Worm (Caenorhabditis elegans) whole organism, young adult: ENCODE measurements around the gene scl-11.

ENCODE experiments used
- B0035.1 ChIP-seq: sonication (generic microtip); optimal IDR thresholded peaks from 2 replicates; lab custom pipeline; 2016; ENCODE audit warnings: missing genetic modification characterization, mild to moderate bottlenecking, missing compliant biosample characterization, missing genotype, missing genetic modification reagents
- B0336.3 ChIP-seq: fragments of 200-800 bp; sonication (Bioruptor generic); IDR thresholded peaks from 2 replicates; pipeline ENCODE4 v1.3.6; 2022; ENCODE audit warnings: missing genetic modification characterization, missing compliant biosample characterization
- D2030.7 ChIP-seq: fragments of 200-800 bp; sonication (Bioruptor generic); IDR thresholded peaks from 2 replicates; pipeline ENCODE4 v1.3.6; 2022; ENCODE audit warnings: missing genetic modification reagents, missing genetic modification characterization, missing compliant biosample characterization
- F33H1.4 ChIP-seq: fragments of 200-800 bp; sonication (Bioruptor generic); IDR thresholded peaks from 2 replicates; pipeline ENCODE4 v1.3.6; 2022; ENCODE audit warnings: missing genetic modification reagents, missing genetic modification characterization, missing compliant biosample characterization
- F37B4.10 ChIP-seq: fragments of 200-800 bp; sonication (Bioruptor generic); IDR thresholded peaks from 2 replicates; pipeline ENCODE4 v1.3.6; 2022; ENCODE audit warnings: missing genetic modification characterization, missing compliant biosample characterization
- F39B2.1 ChIP-seq: fragments of 200-800 bp; sonication (Bioruptor generic); IDR thresholded peaks from 2 replicates; pipeline ENCODE4 v1.3.6; 2022; ENCODE audit warnings: missing genetic modification reagents, missing genetic modification characterization, missing compliant biosample characterization
- Y53G8AR.9 ChIP-seq: fragments of 200-800 bp; sonication (Bioruptor generic); conservative IDR thresholded peaks from 2 replicates; pipeline ENCODE4 v1.3.6; 2022; ENCODE audit warnings: missing genetic modification reagents, missing genetic modification characterization, missing compliant biosample characterization
- Y56A3A.18 ChIP-seq: fragments of 200-800 bp; sonication (Bioruptor generic); IDR thresholded peaks from 2 replicates; pipeline ENCODE4 v1.3.6; 2022; ENCODE audit warnings: missing genetic modification reagents, missing genetic modification characterization, missing compliant biosample characterization
- akir-1 ChIP-seq: fragments of 200-800 bp; sonication (Bioruptor generic); optimal IDR thresholded peaks from 2 replicates; lab custom pipeline; 2018; ENCODE audit warnings: mild to moderate bottlenecking, missing genetic modification characterization, moderate library complexity, missing compliant biosample characterization
- atf-7 ChIP-seq: sonication (generic microtip); optimal IDR thresholded peaks from 2 replicates; lab custom pipeline; 2017; ENCODE audit warnings: mild to moderate bottlenecking, missing genetic modification characterization, missing compliant biosample characterization
- attf-5 ChIP-seq: fragments of 200-800 bp; sonication (Bioruptor generic); optimal IDR thresholded peaks from 2 replicates; lab custom pipeline; 2018; ENCODE audit warnings: mild to moderate bottlenecking, missing genetic modification characterization, missing compliant biosample characterization
- attf-6 ChIP-seq: fragments of 200-800 bp; sonication (Bioruptor generic); IDR thresholded peaks from 2 replicates; pipeline ENCODE4 v1.3.6; 2022; ENCODE audit warnings: missing genetic modification reagents, missing genetic modification characterization, missing compliant biosample characterization
- bed-2 ChIP-seq: fragments of 200-800 bp; sonication (Bioruptor generic); IDR thresholded peaks from 2 replicates; pipeline ENCODE4 v1.3.6; 2022; ENCODE audit warnings: missing genetic modification reagents, missing genetic modification characterization, missing compliant biosample characterization
- cebp-2 ChIP-seq: fragments of 200-800 bp; sonication (Bioruptor generic); IDR thresholded peaks from 2 replicates; pipeline ENCODE4 v1.3.6; 2022; ENCODE audit warnings: missing genetic modification characterization, missing compliant biosample characterization
- ceh-27 ChIP-seq: fragments of 200-800 bp; sonication (Bioruptor generic); optimal IDR thresholded peaks from 2 replicates; lab custom pipeline; 2018; ENCODE audit warnings: mild to moderate bottlenecking, missing genetic modification characterization, moderate library complexity, missing compliant biosample characterization
- ceh-79 ChIP-seq: sonication (generic microtip); optimal IDR thresholded peaks from 2 replicates; lab custom pipeline; 2017; ENCODE audit warnings: mild to moderate bottlenecking, missing genetic modification characterization, missing compliant biosample characterization
- ceh-91 ChIP-seq: fragments of 200-800 bp; sonication (Bioruptor generic); IDR thresholded peaks from 2 replicates; pipeline ENCODE4 v1.3.6; 2022; ENCODE audit warnings: missing genetic modification reagents, missing genetic modification characterization, missing compliant biosample characterization
- die-1 ChIP-seq: sonication (generic microtip); optimal IDR thresholded peaks from 2 replicates; lab custom pipeline; 2016; ENCODE audit warnings: missing genotype, mild to moderate bottlenecking, missing genetic modification characterization, missing compliant biosample characterization
- egl-18 ChIP-seq: fragments of 200-800 bp; sonication (Bioruptor generic); IDR thresholded peaks from 2 replicates; pipeline ENCODE4 v1.3.6; 2022; ENCODE audit warnings: missing genetic modification reagents, missing genetic modification characterization, missing compliant biosample characterization
- egrh-3 ChIP-seq: fragments of 200-800 bp; sonication (Bioruptor generic); IDR thresholded peaks from 2 replicates; pipeline ENCODE4 v1.3.6; 2022; ENCODE audit warnings: missing genetic modification reagents, missing genetic modification characterization, missing compliant biosample characterization
- ets-4 ChIP-seq: fragments of 200-800 bp; sonication (Bioruptor generic); optimal IDR thresholded peaks from 2 replicates; lab custom pipeline; 2018; ENCODE audit warnings: mild to moderate bottlenecking, missing genetic modification characterization, missing compliant biosample characterization
- him-1 ChIP-seq: sonication (generic microtip); optimal IDR thresholded peaks from 2 replicates; lab custom pipeline; 2016; ENCODE audit warnings: missing genotype, missing genetic modification reagents, missing genetic modification characterization, missing compliant biosample characterization
- hmg-20 ChIP-seq: fragments of 200-800 bp; sonication (Bioruptor generic); IDR thresholded peaks from 2 replicates; pipeline ENCODE4 v1.3.6; 2022; ENCODE audit warnings: missing genetic modification reagents, missing genetic modification characterization, missing compliant biosample characterization
- let-526 ChIP-seq: fragments of 200-800 bp; sonication (Bioruptor generic); IDR thresholded peaks from 2 replicates; pipeline ENCODE4 v1.3.6; 2022; ENCODE audit warnings: missing genetic modification reagents, missing genetic modification characterization, missing compliant biosample characterization
- let-607 ChIP-seq, 2 experiments: fragments of 200-800 bp in 1 of 2; sonication (Bioruptor generic) in 1 of 2; sonication (generic microtip) in 1 of 2; optimal IDR thresholded peaks; 2 replicates each; lab custom pipeline; 2016 to 2018; ENCODE audit warnings: mild to moderate bottlenecking in 2 of 2, missing compliant biosample characterization in 2 of 2, missing genetic modification characterization in 2 of 2, moderate library complexity in 2 of 2, missing genotype in 1 of 2
- lin-26 ChIP-seq: fragments of 200-800 bp; sonication (Bioruptor generic); IDR thresholded peaks from 2 replicates; pipeline ENCODE4 v1.3.6; 2022; ENCODE audit warnings: missing genetic modification reagents, missing genetic modification characterization, missing compliant biosample characterization
- lin-35 ChIP-seq, 3 experiments: fragments of 150-350 bp in 2 of 3; sonication (generic microtip) in 1 of 3; optimal IDR thresholded peaks; 2 replicates each; lab custom pipeline; 2014 to 2018; ENCODE audit warnings: missing biosample characterization in 3 of 3, missing genetic modification characterization in 3 of 3, missing genetic modification reagents in 3 of 3
- lin-40 ChIP-seq: sonication (generic microtip); optimal IDR thresholded peaks from 2 replicates; lab custom pipeline; 2016; ENCODE audit warnings: missing genetic modification characterization, mild to moderate bottlenecking, missing compliant biosample characterization, missing genotype, missing genetic modification reagents
- lsy-27 ChIP-seq: sonication (generic microtip); optimal IDR thresholded peaks from 2 replicates; lab custom pipeline; 2017; ENCODE audit warnings: missing genetic modification characterization, mild to moderate bottlenecking, missing compliant biosample characterization, antibody characterized with exemption, missing genotype, borderline replicate concordance; ENCODE audit not compliant: insufficient read depth
- madf-10 ChIP-seq: sonication (generic microtip); optimal IDR thresholded peaks from 2 replicates; lab custom pipeline; 2016; ENCODE audit warnings: mild to moderate bottlenecking, missing genetic modification characterization, missing compliant biosample characterization
- mel-28 ChIP-seq: sonication (generic microtip); optimal IDR thresholded peaks from 2 replicates; lab custom pipeline; 2016; ENCODE audit warnings: borderline replicate concordance, mild to moderate bottlenecking, missing genetic modification characterization, missing compliant biosample characterization
- nfya-1 ChIP-seq: sonication (generic microtip); optimal IDR thresholded peaks from 2 replicates; lab custom pipeline; 2017; ENCODE audit warnings: antibody characterized with exemption, missing compliant biosample characterization, missing genetic modification characterization, borderline replicate concordance; ENCODE audit not compliant: insufficient read depth
- nhr-90 ChIP-seq: sonication (generic microtip); optimal IDR thresholded peaks from 2 replicates; lab custom pipeline; 2016; ENCODE audit warnings: missing genotype, mild to moderate bottlenecking, missing genetic modification characterization, missing compliant biosample characterization
- pbrm-1 ChIP-seq: fragments of 200-800 bp; sonication (Bioruptor generic); IDR thresholded peaks from 2 replicates; pipeline ENCODE4 v1.3.6; 2022; ENCODE audit warnings: missing genetic modification reagents, missing genetic modification characterization, missing compliant biosample characterization
- rcor-1 ChIP-seq: fragments of 200-800 bp; sonication (Bioruptor generic); IDR thresholded peaks from 2 replicates; pipeline ENCODE4 v1.3.6; 2022; ENCODE audit warnings: missing genetic modification reagents, missing genetic modification characterization, missing compliant biosample characterization
- snpc-1.3 ChIP-seq: sonication (generic microtip); optimal IDR thresholded peaks from 2 replicates; lab custom pipeline; 2017; ENCODE audit warnings: missing genetic modification characterization, mild to moderate bottlenecking, missing compliant biosample characterization, antibody characterized with exemption, moderate library complexity, missing genotype, missing genetic modification reagents; ENCODE audit not compliant: insufficient read depth
- snpc-3.4 ChIP-seq: sonication (generic microtip); optimal IDR thresholded peaks from 2 replicates; lab custom pipeline; 2017; ENCODE audit warnings: missing genetic modification characterization, mild to moderate bottlenecking, missing compliant biosample characterization, antibody characterized with exemption, moderate library complexity, missing genotype, missing genetic modification reagents
- snpc-4 ChIP-seq, 5 experiments: fragments of 150-350 bp in 1 of 5; sonication (generic microtip) in 4 of 5; optimal IDR thresholded peaks; 2 replicates each; lab custom pipeline; 2014 to 2018; ENCODE audit warnings: missing genetic modification characterization in 5 of 5, missing biosample characterization in 3 of 5, antibody characterized with exemption in 2 of 5, mild to moderate bottlenecking in 2 of 5, missing compliant biosample characterization in 2 of 5, missing genotype in 2 of 5, moderate library complexity in 2 of 5, missing genetic modification reagents in 1 of 5
- sptf-2 ChIP-seq: fragments of 200-800 bp; sonication (Bioruptor generic); optimal IDR thresholded peaks from 2 replicates; lab custom pipeline; 2018; ENCODE audit warnings: mild to moderate bottlenecking, missing genetic modification characterization, missing compliant biosample characterization
- unc-130 ChIP-seq: sonication (generic microtip); optimal IDR thresholded peaks from 2 replicates; lab custom pipeline; 2016; ENCODE audit warnings: missing genetic modification reagents, missing genetic modification characterization, missing compliant biosample characterization
- zfh-2 ChIP-seq: fragments of 200-800 bp; sonication (Bioruptor generic); conservative IDR thresholded peaks from 2 replicates; pipeline ENCODE4 v1.3.6; 2022; ENCODE audit warnings: missing genetic modification reagents, missing genetic modification characterization, missing compliant biosample characterization
- ztf-22 ChIP-seq: fragments of 200-800 bp; sonication (Bioruptor generic); optimal IDR thresholded peaks from 2 replicates; lab custom pipeline; 2018; ENCODE audit warnings: mild to moderate bottlenecking, missing genetic modification characterization, moderate library complexity, missing compliant biosample characterization
- ztf-28 ChIP-seq: fragments of 200-800 bp; sonication (Bioruptor generic); IDR thresholded peaks from 2 replicates; pipeline ENCODE4 v1.3.6; 2022; ENCODE audit warnings: missing genetic modification reagents, missing genetic modification characterization, missing compliant biosample characterization

scl-11 gene

ce11 chrIV:13089671-13090242, 38.6 kb downstream of the scl-11 start:
- TF ChIP-seq let-526 (GFP tag; lab: Robert Waterston, UW) = no peak
- peak; percentile 92; the same call in 1 of the 2 replicates for TF ChIP-seq zfh-2 (GFP tag; lab: Robert Waterston, UW)
- no peak for TF ChIP-seq Y53G8AR.9 (GFP tag; lab: Robert Waterston, UW)
- TF ChIP-seq pbrm-1 (GFP tag; lab: Robert Waterston, UW) = 0 out of 2 replicates have a peak, but pooled peaks have one; percentile 19
- 0 out of 2 replicates have a peak, but pooled peaks have one; percentile 8 for TF ChIP-seq hmg-20
- no peak for TF ChIP-seq nfya-1 (tag; lab: Kevin White, UChicago)
- TF ChIP-seq snpc-3.4 (tag; lab: Kevin White, UChicago) = no peak
- TF ChIP-seq cebp-2 (GFP tag; lab: Robert Waterston, UW) = 0 out of 2 replicates have a peak, but pooled peaks have one; percentile 18
- no peak for TF ChIP-seq F39B2.1
- peak; percentile 85 for TF ChIP-seq egrh-3 (GFP tag; lab: Robert Waterston, UW)
- TF ChIP-seq ceh-79 (tag; lab: Kevin White, UChicago) = no peak
- TF ChIP-seq rcor-1 (GFP tag; lab: Robert Waterston, UW) = no peak

- TF ChIP-seq attf-6 (GFP tag; lab: Robert Waterston, UW) (no peak), ztf-28 (GFP tag; lab: Robert Waterston, UW) (no peak), B0035.1 (tag; lab: Kevin White, UChicago) (no peak), atf-7 (tag; lab: Kevin White, UChicago) (no peak), ceh-91 (no peak), lin-26 (GFP tag; lab: Robert Waterston, UW) (no peak), nhr-90 (tag; lab: Kevin White, UChicago) (no peak), lsy-27 (tag; lab: Kevin White, UChicago) (no peak)
These were observed 39.8 kb downstream of the scl-11 start, which contains the start of gene col-132 for ce11 chrIV:13090967-13091366. Gene col-132, minus strand, starts transcription at chrIV:13091067.

- peak; percentile 89 for TF ChIP-seq D2030.7 (GFP tag; lab: Robert Waterston, UW)
- TF ChIP-seq egl-18 (GFP tag; lab: Robert Waterston, UW) = no peak
- TF ChIP-seq zfh-2 (GFP tag; lab: Robert Waterston, UW) = no peak
- no peak for TF ChIP-seq lin-40
- TF ChIP-seq B0336.3 (GFP tag; lab: Robert Waterston, UW) = 0 out of 2 replicates have a peak, but pooled peaks have one; percentile 21
- no peak for TF ChIP-seq bed-2 (GFP tag; lab: Robert Waterston, UW)
- peak in 2 of 3 experiments; percentile 1 to 86 for TF ChIP-seq lin-35 (GFP tag; optimal IDR thresholded peaks at IDR 0.05; lab: Kevin White, UChicago)
- TF ChIP-seq F33H1.4 (GFP tag; lab: Robert Waterston, UW) = peak; percentile 74
- TF ChIP-seq snpc-4 (GFP tag; optimal IDR thresholded peaks at IDR 0.05; lab: Kevin White, UChicago) = no peak
- TF ChIP-seq snpc-4 (tag; optimal IDR thresholded peaks at IDR 0.05; lab: Kevin White, UChicago) = peak in 2 of 4 experiments; percentile 1 to 67
- no peak for TF ChIP-seq let-607 (tag; optimal IDR thresholded peaks at IDR 0.05; lab: Kevin White, UChicago)
- TF ChIP-seq ztf-22 (GFP tag; lab: Kevin White, UChicago) = no peak
- TF ChIP-seq akir-1 (GFP tag; lab: Kevin White, UChicago) = no peak
- TF ChIP-seq attf-5 = peak; percentile 44
- TF ChIP-seq ceh-27 (GFP tag; lab: Kevin White, UChicago) = peak; percentile 12
- TF ChIP-seq mel-28 = no peak
- peak; percentile 69 for TF ChIP-seq unc-130 (GFP tag; lab: Kevin White, UChicago)
- TF ChIP-seq cebp-2 (GFP tag; lab: Robert Waterston, UW) = no peak
- TF ChIP-seq sptf-2 (GFP tag; lab: Kevin White, UChicago) = no peak
- TF ChIP-seq Y56A3A.18 (GFP tag; lab: Robert Waterston, UW) = no peak
- TF ChIP-seq snpc-1.3 (tag; lab: Kevin White, UChicago) = peak; percentile 3
- no peak for TF ChIP-seq ets-4 (GFP tag; lab: Kevin White, UChicago)
- no peak for TF ChIP-seq madf-10 (tag; lab: Kevin White, UChicago)
- no peak for TF ChIP-seq die-1 (tag; lab: Kevin White, UChicago)
- no peak for TF ChIP-seq F37B4.10 (GFP tag; lab: Robert Waterston, UW)
- peak; percentile 1 for TF ChIP-seq him-1 (tag; lab: Kevin White, UChicago)
These were observed 42.5 kb downstream of the scl-11 start, which contains the start of the genes prcc-1 and C39E9.12 for ce11 chrIV:13093677-13094076. Gene prcc-1, minus strand, starts transcription at chrIV:13093795. Gene C39E9.12, plus strand, starts transcription at chrIV:13094007.
